Worm (Caenorhabditis elegans): ENCODE results near the gene R07D5.2.

ce11 chrX:15087752-15088151, 28.7 kb downstream of the R07D5.2 start:
- no peak for TF ChIP-seq ztf-23 (GFP tag; IDR thresholded peaks at IDR 0.05)
- TF ChIP-seq klf-2 (GFP tag; conservative IDR thresholded peaks at IDR 0.05) = no peak
